Fruit fly (Drosophila melanogaster) Kc167 (cell line): ENCODE measurements around the gene fax.

ENCODE experiments used
- Sin3A ChIP-seq: fragments of >200 bp; optimal IDR thresholded peaks from 2 replicates; lab custom pipeline; 2018; ENCODE audit warnings: missing external identifiers
- h ChIP-seq: fragments of >200 bp; optimal IDR thresholded peaks from 3 replicates; lab custom pipeline; 2018; ENCODE audit warnings: missing external identifiers
- insv ChIP-seq: fragments of >200 bp; optimal IDR thresholded peaks from 3 replicates; lab custom pipeline; 2018; ENCODE audit warnings: missing external identifiers
- ttk ChIP-seq: sonication (Bioruptor generic); optimal IDR thresholded peaks from 2 replicates; lab custom pipeline; 2017; ENCODE audit warnings: missing external identifiers

DNA sequence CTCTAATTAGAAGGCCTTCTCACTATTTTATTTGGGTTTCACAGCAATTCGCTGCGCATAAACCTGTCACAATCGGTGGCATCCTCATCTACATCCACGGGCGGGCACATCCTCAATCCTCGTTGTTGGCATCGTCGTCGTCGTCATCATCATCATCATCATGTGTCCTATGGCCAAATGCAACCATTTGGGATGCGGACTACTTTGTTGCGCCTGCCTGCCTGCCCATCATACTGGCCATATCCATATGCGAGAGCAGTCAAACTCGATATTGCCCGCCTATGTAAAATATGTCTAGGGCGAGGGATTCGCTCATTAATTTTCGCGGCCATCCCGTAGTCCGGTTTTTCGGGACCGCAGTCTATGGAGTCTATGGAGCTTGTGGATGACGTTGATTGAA, 25.6 kb upstream of the fax start:
- TF ChIP-seq insv (lab: Kevin White, UChicago): no peak
- no peak for TF ChIP-seq Sin3A (lab: Kevin White, UChicago)
- TF ChIP-seq ttk (lab: Kevin White, UChicago): no peak
- TF ChIP-seq h (lab: Kevin White, UChicago): no peak
